Worm (Caenorhabditis elegans): Measurements from ENCODE around the gene nspg-9.

nspg-9 gene

ce11 chrIV:14460673-14461240 lies 4.1 kb downstream of the nspg-9 start:
- TF ChIP-seq zip-8 (tag; optimal IDR thresholded peaks at IDR 0.05), result peak; percentile 11

ce11 chrIV:14464065-14464567 lies 7.4 kb downstream of the nspg-9 start, which contains the start of gene dld-1:
Gene dld-1, plus strand, starts transcription at chrIV:14464517.
- no peak for TF ChIP-seq zip-8 (tag; optimal IDR thresholded peaks at IDR 0.05)
- peak; percentile 63 for TF ChIP-seq sptf-1 (tag; optimal IDR thresholded peaks at IDR 0.05)
- TF ChIP-seq ceh-43 (GFP tag; optimal IDR thresholded peaks at IDR 0.05), result no peak
- peak; percentile 96 for TF ChIP-seq pha-4 (tag; optimal IDR thresholded peaks at IDR 0.05)
- TF ChIP-seq nhr-76 (tag; optimal IDR thresholded peaks at IDR 0.05), result no peak
- TF ChIP-seq hlh-1 (tag; optimal IDR thresholded peaks at IDR 0.05), result peak; percentile 78
- peak; percentile 11 for TF ChIP-seq elt-3 (tag; optimal IDR thresholded peaks at IDR 0.05)
- peak; percentile 92 for TF ChIP-seq lsy-2 (tag; optimal IDR thresholded peaks at IDR 0.05)
- TF ChIP-seq unc-39 (tag; optimal IDR thresholded peaks at IDR 0.05), result no peak
- peak; percentile 98 for TF ChIP-seq ces-1 (GFP tag; optimal IDR thresholded peaks at IDR 0.05)
- peak; percentile 4 for TF ChIP-seq nhr-2 (tag; optimal IDR thresholded peaks at IDR 0.05)
- peak; percentile 98 for TF ChIP-seq nhr-237 (tag; optimal IDR thresholded peaks at IDR 0.05)
- peak; percentile 43 for TF ChIP-seq unc-120 (tag; optimal IDR thresholded peaks at IDR 0.05; ENCODE audit: poor library complexity, severe bottlenecking)
- peak; percentile 20 for TF ChIP-seq blmp-1 (tag; optimal IDR thresholded peaks at IDR 0.05)
- peak; percentile 16 for TF ChIP-seq M03D4.4 (tag; optimal IDR thresholded peaks at IDR 0.05)
- TF ChIP-seq lin-13 (tag; optimal IDR thresholded peaks at IDR 0.05), result peak; percentile 91
- peak; percentile 97 for TF ChIP-seq mep-1 (tag; optimal IDR thresholded peaks at IDR 0.05)
- peak; percentile 88 for TF ChIP-seq mab-5 (tag; optimal IDR thresholded peaks at IDR 0.05)
- TF ChIP-seq unc-62 (GFP tag; optimal IDR thresholded peaks at IDR 0.05), result peak; percentile 51
- peak; percentile 84 for TF ChIP-seq ceh-39 (tag; optimal IDR thresholded peaks at IDR 0.05)

- TF ChIP-seq ces-1 (GFP tag; optimal IDR thresholded peaks at IDR 0.05), result no peak
- TF ChIP-seq ceh-43 (GFP tag; optimal IDR thresholded peaks at IDR 0.05), result no peak
- TF ChIP-seq mls-2 (tag; optimal IDR thresholded peaks at IDR 0.05), result no peak
- TF ChIP-seq unc-39 (tag; optimal IDR thresholded peaks at IDR 0.05), result no peak
- no peak for TF ChIP-seq blmp-1 (tag; optimal IDR thresholded peaks at IDR 0.05)
- no peak for TF ChIP-seq mep-1 (tag; optimal IDR thresholded peaks at IDR 0.05)
- no peak for TF ChIP-seq cnd-1 (tag; optimal IDR thresholded peaks at IDR 0.05)
Measured at ce11 chrIV:14466048-14466447, 9.3 kb downstream of the nspg-9 start.

ce11 chrIV:14466837-14467236 lies 10.1 kb downstream of the nspg-9 start:
- no peak for TF ChIP-seq nhr-76 (tag; optimal IDR thresholded peaks at IDR 0.05)
- no peak for TF ChIP-seq lin-13 (tag; optimal IDR thresholded peaks at IDR 0.05)
- TF ChIP-seq pha-4 (tag; optimal IDR thresholded peaks at IDR 0.05), result no peak

- TF ChIP-seq hlh-1 (tag; optimal IDR thresholded peaks at IDR 0.05) (no peak), nhr-76 (tag; optimal IDR thresholded peaks at IDR 0.05) (no peak), M03D4.4 (tag; optimal IDR thresholded peaks at IDR 0.05) (no peak), unc-39 (tag; optimal IDR thresholded peaks at IDR 0.05) (no peak), ztf-11 (tag; optimal IDR thresholded peaks at IDR 0.05) (no peak), lin-13 (tag; optimal IDR thresholded peaks at IDR 0.05) (no peak), unc-120 (tag; optimal IDR thresholded peaks at IDR 0.05; ENCODE audit: poor library complexity, severe bottlenecking) (no peak), sptf-1 (tag; optimal IDR thresholded peaks at IDR 0.05) (no peak), lin-32 (GFP tag; optimal IDR thresholded peaks at IDR 0.05) (no peak), nhr-28 (tag; optimal IDR thresholded peaks at IDR 0.05) (no peak), nhr-237 (tag; optimal IDR thresholded peaks at IDR 0.05) (no peak), tbx-8 (GFP tag; optimal IDR thresholded peaks at IDR 0.05) (no peak), nhr-12 (tag; optimal IDR thresholded peaks at IDR 0.05) (no peak), bed-3 (GFP tag; optimal IDR thresholded peaks at IDR 0.05) (no peak), elt-3 (tag; optimal IDR thresholded peaks at IDR 0.05) (no peak), ceh-39 (tag; optimal IDR thresholded peaks at IDR 0.05) (no peak), snpc-4 (tag; optimal IDR thresholded peaks at IDR 0.05) (no peak), lsy-2 (tag; optimal IDR thresholded peaks at IDR 0.05) (no peak), mls-2 (tag; optimal IDR thresholded peaks at IDR 0.05) (no peak), ces-1 (GFP tag; optimal IDR thresholded peaks at IDR 0.05) (no peak)
Measured at ce11 chrIV:14469013-14469412, 12.3 kb downstream of the nspg-9 start.

- TF ChIP-seq nhr-2 (tag; optimal IDR thresholded peaks at IDR 0.05) (no peak), zip-8 (tag; optimal IDR thresholded peaks at IDR 0.05) (no peak), sem-2 (GFP tag; optimal IDR thresholded peaks at IDR 0.05) (no peak), mls-2 (tag; optimal IDR thresholded peaks at IDR 0.05) (no peak), sptf-1 (tag; optimal IDR thresholded peaks at IDR 0.05) (no peak), blmp-1 (tag; optimal IDR thresholded peaks at IDR 0.05) (no peak), ham-2 (GFP tag; optimal IDR thresholded peaks at IDR 0.05) (no peak), cnd-1 (tag; optimal IDR thresholded peaks at IDR 0.05) (no peak), elt-1 (tag; optimal IDR thresholded peaks at IDR 0.05; ENCODE audit: borderline replicate concordance, insufficient read depth) (no peak), pha-4 (tag; optimal IDR thresholded peaks at IDR 0.05) (no peak), unc-62 (GFP tag; optimal IDR thresholded peaks at IDR 0.05) (no peak)
Measured at ce11 chrIV:14481984-14482383, 25.3 kb downstream of the nspg-9 start, which contains the start of gene Y57G11A.4. Gene Y57G11A.4, plus strand, starts transcription at chrIV:14482284.

Measured in whole organism, mixed stage, embryonic.